Worm (Caenorhabditis elegans) whole organism, mixed stage, embryonic: ENCODE data around the gene C32H11.3.

Experiments used
- elt-1 ChIP-seq: sonication (generic microtip); optimal IDR thresholded peaks from 2 replicates; lab custom pipeline; 2017; ENCODE audit warnings: missing genetic modification characterization, mild to moderate bottlenecking, missing compliant biosample characterization, antibody characterized with exemption, moderate library complexity, borderline replicate concordance; ENCODE audit not compliant: insufficient read depth
- nhr-237 ChIP-seq: fragments of 150-350 bp; optimal IDR thresholded peaks from 2 replicates; lab custom pipeline; 2014; ENCODE audit warnings: missing biosample characterization, missing genetic modification characterization
- snpc-4 ChIP-seq: fragments of 150-350 bp; optimal IDR thresholded peaks from 2 replicates; lab custom pipeline; 2014; ENCODE audit warnings: missing biosample characterization, missing genetic modification characterization

ce11 chrIV:12936221-12936776, 17.9 kb downstream of the C32H11.3 start, which contains the start of the genes cld-1 and dod-21:
- no peak for TF ChIP-seq snpc-4
- no peak for TF ChIP-seq elt-1 (tag; lab: Kevin White, UChicago)
- TF ChIP-seq nhr-237 (tag; lab: Kevin White, UChicago) = no peak
